Worm (Caenorhabditis elegans) whole organism, late embryonic: ENCODE results near the gene F07H5.7.

Experiments
- C38D4.7 ChIP-seq: fragments of 200-800 bp; sonication (Bioruptor generic); optimal IDR thresholded peaks from 2 replicates; lab custom pipeline; 2018; ENCODE audit warnings: mild to moderate bottlenecking, missing genetic modification characterization, moderate library complexity, missing compliant biosample characterization
- F13H6.1 ChIP-seq: sonication (generic microtip); optimal IDR thresholded peaks from 2 replicates; lab custom pipeline; 2016; ENCODE audit warnings: missing genetic modification characterization, missing compliant biosample characterization
- K09A11.1 ChIP-seq: sonication (generic microtip); optimal IDR thresholded peaks from 2 replicates; lab custom pipeline; 2017; ENCODE audit warnings: antibody characterized with exemption, mild to moderate bottlenecking, missing genetic modification characterization, missing compliant biosample characterization; ENCODE audit not compliant: insufficient read depth
- Y22D7AL.16 ChIP-seq: sonication (generic microtip); optimal IDR thresholded peaks from 2 replicates; lab custom pipeline; 2016; ENCODE audit warnings: missing genetic modification characterization, missing compliant biosample characterization
- ahr-1 ChIP-seq: sonication (generic microtip); optimal IDR thresholded peaks from 2 replicates; lab custom pipeline; 2016; ENCODE audit warnings: missing genetic modification characterization, missing compliant biosample characterization
- ama-1 ChIP-seq: fragments of 150-350 bp; optimal IDR thresholded peaks from 2 replicates; lab custom pipeline; 2014
- ceh-14 ChIP-seq: sonication (generic microtip); optimal IDR thresholded peaks from 2 replicates; lab custom pipeline; 2016; ENCODE audit warnings: missing genotype, missing genetic modification characterization, missing compliant biosample characterization
- ceh-18 ChIP-seq: sonication (generic microtip); optimal IDR thresholded peaks from 2 replicates; lab custom pipeline; 2016; ENCODE audit warnings: missing genetic modification characterization, missing compliant biosample characterization
- ceh-19 ChIP-seq: fragments of 200-800 bp; sonication (Bioruptor generic); optimal IDR thresholded peaks from 2 replicates; lab custom pipeline; 2018; ENCODE audit warnings: mild to moderate bottlenecking, missing genetic modification characterization, missing compliant biosample characterization
- ceh-2 ChIP-seq: sonication (generic microtip); optimal IDR thresholded peaks from 2 replicates; lab custom pipeline; 2016; ENCODE audit warnings: missing genotype, missing genetic modification characterization, missing compliant biosample characterization
- ceh-31 ChIP-seq: sonication (generic microtip); optimal IDR thresholded peaks from 2 replicates; lab custom pipeline; 2016; ENCODE audit warnings: missing genetic modification characterization, missing compliant biosample characterization
- ceh-34 ChIP-seq: sonication (generic microtip); optimal IDR thresholded peaks from 2 replicates; lab custom pipeline; 2016; ENCODE audit warnings: mild to moderate bottlenecking, missing genetic modification characterization, missing compliant biosample characterization
- ceh-48 ChIP-seq: sonication (generic microtip); optimal IDR thresholded peaks from 2 replicates; lab custom pipeline; 2016; ENCODE audit warnings: missing genetic modification characterization, inconsistent platforms, missing compliant biosample characterization
- ceh-6 ChIP-seq: fragments of 200-800 bp; sonication (Bioruptor generic); optimal IDR thresholded peaks from 2 replicates; lab custom pipeline; 2018; ENCODE audit warnings: mild to moderate bottlenecking, missing genetic modification characterization, missing compliant biosample characterization
- che-1 ChIP-seq: sonication (generic microtip); optimal IDR thresholded peaks from 2 replicates; lab custom pipeline; 2016; ENCODE audit warnings: mild to moderate bottlenecking, missing genetic modification characterization, missing compliant biosample characterization
- dve-1 ChIP-seq: sonication (generic microtip); optimal IDR thresholded peaks from 2 replicates; lab custom pipeline; 2017; ENCODE audit warnings: antibody characterized with exemption, mild to moderate bottlenecking, missing genetic modification characterization, missing compliant biosample characterization
- elt-2 ChIP-seq: sonication (generic microtip); optimal IDR thresholded peaks from 2 replicates; lab custom pipeline; 2016; ENCODE audit warnings: missing genetic modification reagents, missing genetic modification characterization, missing compliant biosample characterization
- elt-4 ChIP-seq: sonication (generic microtip); optimal IDR thresholded peaks from 2 replicates; lab custom pipeline; 2016; ENCODE audit warnings: missing genetic modification characterization, missing compliant biosample characterization
- ets-4 ChIP-seq: sonication (generic microtip); optimal IDR thresholded peaks from 2 replicates; lab custom pipeline; 2016; ENCODE audit warnings: missing genetic modification characterization, missing compliant biosample characterization
- eyg-1 ChIP-seq: sonication (generic microtip); optimal IDR thresholded peaks from 2 replicates; lab custom pipeline; 2016; ENCODE audit warnings: missing genotype, missing genetic modification characterization, missing compliant biosample characterization
- fkh-10 ChIP-seq: fragments of 150-350 bp; optimal IDR thresholded peaks from 2 replicates; lab custom pipeline; 2014; ENCODE audit warnings: missing biosample characterization, missing genetic modification reagents, missing genetic modification characterization
- hlh-15 ChIP-seq: sonication (generic microtip); optimal IDR thresholded peaks from 2 replicates; lab custom pipeline; 2016; ENCODE audit warnings: missing genetic modification characterization, missing compliant biosample characterization
- hlh-30 ChIP-seq: sonication (generic microtip); optimal IDR thresholded peaks from 2 replicates; lab custom pipeline; 2017; ENCODE audit warnings: antibody characterized with exemption, missing genetic modification characterization, missing compliant biosample characterization; ENCODE audit not compliant: insufficient read depth
- hlh-6 ChIP-seq: sonication (generic microtip); optimal IDR thresholded peaks from 2 replicates; lab custom pipeline; 2016; ENCODE audit warnings: missing genotype, missing genetic modification characterization, missing compliant biosample characterization
- lin-11 ChIP-seq: fragments of 200-800 bp; sonication (Bioruptor generic); optimal IDR thresholded peaks from 2 replicates; lab custom pipeline; 2018; ENCODE audit warnings: mild to moderate bottlenecking, missing genetic modification characterization, missing compliant biosample characterization
- madf-2 ChIP-seq: sonication (generic microtip); optimal IDR thresholded peaks from 2 replicates; lab custom pipeline; 2017; ENCODE audit warnings: missing genetic modification characterization, missing compliant biosample characterization
- nfya-1 ChIP-seq: sonication (generic microtip); optimal IDR thresholded peaks from 2 replicates; lab custom pipeline; 2017; ENCODE audit warnings: missing genetic modification characterization, mild to moderate bottlenecking, missing compliant biosample characterization, antibody characterized with exemption, moderate library complexity
- nhr-11 ChIP-seq: fragments of 150-350 bp; optimal IDR thresholded peaks from 2 replicates; lab custom pipeline; 2014; ENCODE audit warnings: missing biosample characterization, missing genetic modification characterization
- npax-4 ChIP-seq: sonication (generic microtip); optimal IDR thresholded peaks from 2 replicates; lab custom pipeline; 2016; ENCODE audit warnings: missing genetic modification characterization, missing compliant biosample characterization
- pax-1 ChIP-seq: fragments of 150-350 bp; optimal IDR thresholded peaks from 2 replicates; lab custom pipeline; 2014; ENCODE audit warnings: missing biosample characterization, missing genetic modification characterization
- pha-2 ChIP-seq: sonication (generic microtip); optimal IDR thresholded peaks from 2 replicates; lab custom pipeline; 2017; ENCODE audit warnings: mild to moderate bottlenecking, missing genetic modification characterization, missing compliant biosample characterization
- pha-4 ChIP-seq: fragments of 150-350 bp; optimal IDR thresholded peaks from 2 replicates; lab custom pipeline; 2018; ENCODE audit warnings: missing biosample characterization, missing genetic modification reagents, missing genetic modification characterization
- pros-1 ChIP-seq: fragments of 150-350 bp; optimal IDR thresholded peaks from 2 replicates; lab custom pipeline; 2014; ENCODE audit warnings: missing biosample characterization, missing genetic modification reagents, missing genetic modification characterization
- ref-2 ChIP-seq: sonication (generic microtip); optimal IDR thresholded peaks from 2 replicates; lab custom pipeline; 2016; ENCODE audit warnings: missing genetic modification characterization, missing compliant biosample characterization
- rnt-1 ChIP-seq: sonication (generic microtip); optimal IDR thresholded peaks from 2 replicates; lab custom pipeline; 2016; ENCODE audit warnings: missing genetic modification characterization, missing compliant biosample characterization
- sdc-2 ChIP-seq: sonication (generic microtip); optimal IDR thresholded peaks from 2 replicates; lab custom pipeline; 2016; ENCODE audit warnings: missing genotype, missing genetic modification characterization, missing compliant biosample characterization
- sox-4 ChIP-seq: sonication (generic microtip); optimal IDR thresholded peaks from 2 replicates; lab custom pipeline; 2017; ENCODE audit warnings: mild to moderate bottlenecking, missing genetic modification characterization, inconsistent platforms, missing compliant biosample characterization
- tbx-2 ChIP-seq: sonication (generic microtip); optimal IDR thresholded peaks from 2 replicates; lab custom pipeline; 2016; ENCODE audit warnings: missing genetic modification characterization, missing compliant biosample characterization
- unc-42 ChIP-seq: sonication (generic microtip); optimal IDR thresholded peaks from 2 replicates; lab custom pipeline; 2016; ENCODE audit warnings: missing genotype, missing genetic modification characterization, missing compliant biosample characterization
- unc-55 ChIP-seq: sonication (generic microtip); optimal IDR thresholded peaks from 2 replicates; lab custom pipeline; 2017; ENCODE audit warnings: missing biosample characterization, missing genetic modification reagents, missing genetic modification characterization
- unc-86 ChIP-seq: sonication (generic microtip); optimal IDR thresholded peaks from 2 replicates; lab custom pipeline; 2016; ENCODE audit warnings: missing genetic modification characterization, missing compliant biosample characterization
- ztf-16 ChIP-seq: sonication (generic microtip); optimal IDR thresholded peaks from 2 replicates; lab custom pipeline; 2017; ENCODE audit warnings: missing genetic modification characterization, missing compliant biosample characterization

The F07H5.7 gene

DNA sequence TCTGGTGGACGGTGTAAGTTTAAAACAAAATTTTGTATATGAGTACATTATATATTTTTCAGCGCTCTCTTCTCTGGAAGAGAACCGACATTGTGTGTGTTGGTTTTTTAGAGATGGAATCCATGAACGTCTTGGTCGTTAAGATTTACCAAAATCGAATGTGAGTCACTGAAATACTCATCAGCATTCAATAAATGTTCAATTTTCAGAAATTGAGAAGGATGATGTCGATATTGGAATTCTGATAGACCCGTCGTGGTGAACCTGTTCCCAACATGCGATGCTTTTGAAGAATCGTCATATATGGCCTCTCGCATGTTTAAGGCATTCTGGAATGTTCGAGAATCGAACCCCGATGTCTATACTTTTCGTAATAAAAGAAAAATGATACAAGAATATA lies 5.2 kb downstream of the F07H5.7 start:
- TF ChIP-seq ref-2 (tag; lab: Kevin White, UChicago) (no peak), unc-42 (tag; lab: Kevin White, UChicago) (no peak), madf-2 (tag; lab: Kevin White, UChicago) (no peak), npax-4 (tag; lab: Kevin White, UChicago) (no peak), nhr-11 (tag; lab: Kevin White, UChicago) (no peak), ceh-2 (tag; lab: Kevin White, UChicago) (no peak), K09A11.1 (tag; lab: Kevin White, UChicago) (no peak), elt-4 (tag; lab: Kevin White, UChicago) (no peak), hlh-15 (tag; lab: Kevin White, UChicago) (no peak), Y22D7AL.16 (no peak), pha-4 (tag; lab: Kevin White, UChicago) (no peak), pros-1 (tag; lab: Kevin White, UChicago) (no peak), ceh-48 (tag; lab: Kevin White, UChicago) (no peak), ets-4 (no peak), eyg-1 (tag; lab: Kevin White, UChicago) (no peak), sdc-2 (no peak), lin-11 (no peak), unc-86 (tag; lab: Kevin White, UChicago) (no peak)

- TF ChIP-seq unc-42 (tag; lab: Kevin White, UChicago), result peak; percentile 84
- TF ChIP-seq ets-4, result peak; percentile 66
- TF ChIP-seq ref-2 (tag; lab: Kevin White, UChicago), result peak; percentile 50
- TF ChIP-seq elt-2 (tag; lab: Kevin White, UChicago), result peak; percentile 67
- peak; percentile 66 for TF ChIP-seq ceh-2 (tag; lab: Kevin White, UChicago)
- peak; percentile 55 for TF ChIP-seq ama-1
- TF ChIP-seq che-1 (tag; lab: Kevin White, UChicago), result no peak
- TF ChIP-seq hlh-6 (tag; lab: Kevin White, UChicago), result no peak
- no peak for TF ChIP-seq ahr-1 (tag; lab: Kevin White, UChicago)
- TF ChIP-seq tbx-2 (tag; lab: Kevin White, UChicago), result peak; percentile 50
- TF ChIP-seq pros-1 (tag; lab: Kevin White, UChicago), result peak; percentile 48
- no peak for TF ChIP-seq elt-4 (tag; lab: Kevin White, UChicago)
- peak; percentile 36 for TF ChIP-seq sdc-2
- TF ChIP-seq F13H6.1 (tag; lab: Kevin White, UChicago), result peak; percentile 35
- TF ChIP-seq ceh-14 (tag; lab: Kevin White, UChicago), result peak; percentile 67
- TF ChIP-seq rnt-1 (tag; lab: Kevin White, UChicago), result peak; percentile 95
- peak; percentile 82 for TF ChIP-seq pax-1 (tag; lab: Kevin White, UChicago)
- TF ChIP-seq K09A11.1 (tag; lab: Kevin White, UChicago), result peak; percentile 50
- TF ChIP-seq dve-1 (tag; lab: Kevin White, UChicago), result peak; percentile 75
- TF ChIP-seq ceh-48 (tag; lab: Kevin White, UChicago), result peak; percentile 91
- peak; percentile 94 for TF ChIP-seq nfya-1 (tag; lab: Kevin White, UChicago)
- peak; percentile 11 for TF ChIP-seq fkh-10 (GFP tag; lab: Kevin White, UChicago)
- no peak for TF ChIP-seq sox-4 (tag; lab: Kevin White, UChicago)
- peak; percentile 33 for TF ChIP-seq pha-2 (tag; lab: Kevin White, UChicago)
- TF ChIP-seq ceh-6 (GFP tag; lab: Kevin White, UChicago), result no peak
- TF ChIP-seq ceh-18 (tag; lab: Kevin White, UChicago), result peak; percentile 88
- TF ChIP-seq ceh-19 (GFP tag; lab: Kevin White, UChicago), result peak; percentile 6
- peak; percentile 97 for TF ChIP-seq unc-55 (GFP tag; lab: Kevin White, UChicago)
- no peak for TF ChIP-seq pha-4 (tag; lab: Kevin White, UChicago)
- peak; percentile 91 for TF ChIP-seq ceh-31
- peak; percentile 100 for TF ChIP-seq hlh-30 (tag; lab: Kevin White, UChicago)
- peak; percentile 66 for TF ChIP-seq ceh-34 (tag; lab: Kevin White, UChicago)
- peak; percentile 13 for TF ChIP-seq ztf-16
- peak; percentile 1 for TF ChIP-seq madf-2 (tag; lab: Kevin White, UChicago)
- no peak for TF ChIP-seq C38D4.7
These were observed 6.6 kb downstream of the F07H5.7 start for ce11 chrII:8787376-8787775.
